Worm (Caenorhabditis elegans): ENCODE measurements around the gene Y82E9BL.12.
"Not testable (repeated sequence)": the region's sequence is repeated elsewhere in the genome, so short reads cannot be mapped to it uniquely, and the experiment has no call there.

The Y82E9BL.12 gene

ce11 chrIII:1308887-1309286, at the start of gene Y82E9BL.12:
Y82E9BL.12 (plus strand) TSS chrIII:1309187.
- no peak for TF ChIP-seq peb-1 (tag; optimal IDR thresholded peaks at IDR 0.05)
- TF ChIP-seq unc-62 (GFP tag; optimal IDR thresholded peaks at IDR 0.05) = no peak
- TF ChIP-seq lin-11 (tag; optimal IDR thresholded peaks at IDR 0.05) = no peak
- TF ChIP-seq nhr-77 (tag; optimal IDR thresholded peaks at IDR 0.05) = no peak
- no peak for TF ChIP-seq lin-39 (tag; optimal IDR thresholded peaks at IDR 0.05)
- no peak for TF ChIP-seq ama-1 (optimal IDR thresholded peaks at IDR 0.05)
- TF ChIP-seq F13H6.1 (tag; optimal IDR thresholded peaks at IDR 0.05) = no peak
- TF ChIP-seq aly-2 (tag; optimal IDR thresholded peaks at IDR 0.05) = no peak
- TF ChIP-seq lsy-2 (tag; optimal IDR thresholded peaks at IDR 0.05) = no peak
- TF ChIP-seq snpc-4 (tag; optimal IDR thresholded peaks at IDR 0.05) = no peak
- TF ChIP-seq nhr-129 (tag; optimal IDR thresholded peaks at IDR 0.05) = no peak
- no peak for TF ChIP-seq nhr-23 (tag; optimal IDR thresholded peaks at IDR 0.05)
- TF ChIP-seq dmd-4 (tag; optimal IDR thresholded peaks at IDR 0.05) = no peak
- TF ChIP-seq skn-1 (tag; optimal IDR thresholded peaks at IDR 0.05) = no peak

- not testable (repeated sequence) for TF ChIP-seq lin-11, egl-27, peb-1 (tag; optimal IDR thresholded peaks at IDR 0.05)
Measured at ce11 chrIII:1263692-1264091, 45.3 kb upstream of the Y82E9BL.12 start, which contains the start of gene srz-9. srz-9 (plus strand) TSS chrIII:1263992.

- not testable (repeated sequence) for TF ChIP-seq mab-5 (tag; optimal IDR thresholded peaks at IDR 0.05); unc-62 (GFP tag; optimal IDR thresholded peaks at IDR 0.05); dmd-4 (tag; optimal IDR thresholded peaks at IDR 0.05)
Measured at ce11 chrIII:1266799-1267198, 42.2 kb upstream of the Y82E9BL.12 start, which contains the start of gene fbxa-151. fbxa-151 (minus strand) TSS chrIII:1266899.

- TF ChIP-seq egl-27 (tag; optimal IDR thresholded peaks at IDR 0.05) (no peak), peb-1 (tag; optimal IDR thresholded peaks at IDR 0.05) (no peak), mab-5 (tag; optimal IDR thresholded peaks at IDR 0.05) (no peak), nhr-11 (tag; optimal IDR thresholded peaks at IDR 0.05) (no peak), crh-2 (tag; optimal IDR thresholded peaks at IDR 0.05) (no peak), lin-39 (tag; optimal IDR thresholded peaks at IDR 0.05) (no peak), ztf-11 (tag; optimal IDR thresholded peaks at IDR 0.05) (no peak), unc-55 (GFP tag; optimal IDR thresholded peaks at IDR 0.05) (no peak)
Measured at ce11 chrIII:1269156-1269555, 39.8 kb upstream of the Y82E9BL.12 start, which contains the start of gene fbxa-32. fbxa-32 (minus strand) TSS chrIII:1269256.

ce11 chrIII:1271378-1271926, 37.5 kb upstream of the Y82E9BL.12 start, which contains the start of gene fbxa-31:
fbxa-31 (minus strand) TSS chrIII:1271428.
- TF ChIP-seq elt-1 (tag; optimal IDR thresholded peaks at IDR 0.05) = no peak
- TF ChIP-seq crh-2 (tag; optimal IDR thresholded peaks at IDR 0.05) = peak; percentile 5
- TF ChIP-seq fos-1 (tag; optimal IDR thresholded peaks at IDR 0.05) = peak; percentile 75

ce11 chrIII:1273655-1274328, 35.2 kb upstream of the Y82E9BL.12 start, which contains the start of gene fbxa-29:
fbxa-29 (minus strand) TSS chrIII:1273705.
- no peak for TF ChIP-seq nhr-21 (tag; optimal IDR thresholded peaks at IDR 0.05)
- TF ChIP-seq ZK546.5 (tag; optimal IDR thresholded peaks at IDR 0.05) = no peak
- TF ChIP-seq fos-1 (tag; optimal IDR thresholded peaks at IDR 0.05) = peak; percentile 23

- TF ChIP-seq nhr-77 (tag; optimal IDR thresholded peaks at IDR 0.05) (no peak), nhr-237 (tag; optimal IDR thresholded peaks at IDR 0.05) (no peak), ztf-11 (tag; optimal IDR thresholded peaks at IDR 0.05) (no peak), F13H6.1 (tag; optimal IDR thresholded peaks at IDR 0.05) (no peak), lin-13 (GFP tag; optimal IDR thresholded peaks at IDR 0.05) (no peak), C34F6.9 (tag; optimal IDR thresholded peaks at IDR 0.05) (no peak), ama-1 (optimal IDR thresholded peaks at IDR 0.05) (no peak), alr-1 (tag; optimal IDR thresholded peaks at IDR 0.05) (no peak), zag-1 (tag; optimal IDR thresholded peaks at IDR 0.05) (no peak), unc-62 (GFP tag; optimal IDR thresholded peaks at IDR 0.05) (no peak), mbf-1 (tag; optimal IDR thresholded peaks at IDR 0.05) (no peak), nhr-12 (tag; optimal IDR thresholded peaks at IDR 0.05) (no peak), unc-55 (GFP tag; optimal IDR thresholded peaks at IDR 0.05) (no peak), fos-1 (tag; optimal IDR thresholded peaks at IDR 0.05) (no peak), sma-3 (GFP tag; optimal IDR thresholded peaks at IDR 0.05) (no peak), nhr-21 (tag; optimal IDR thresholded peaks at IDR 0.05) (no peak), crh-2 (tag; optimal IDR thresholded peaks at IDR 0.05) (no peak), snpc-4 (tag; optimal IDR thresholded peaks at IDR 0.05) (no peak)
Measured at ce11 chrIII:1275513-1275912, 33.5 kb upstream of the Y82E9BL.12 start, which contains the start of gene fbxa-30. fbxa-30 (minus strand) TSS chrIII:1275613.
